Worm (Caenorhabditis elegans) whole organism, L2 larva: ENCODE measurements around the gene F22F7.4.

Experiments
- C34F6.9 ChIP-seq: fragments of 150-350 bp; optimal IDR thresholded peaks from 2 replicates; lab custom pipeline; 2014; ENCODE audit warnings: missing biosample characterization, missing genetic modification characterization
- F13H6.1 ChIP-seq: sonication (generic microtip); optimal IDR thresholded peaks from 2 replicates; lab custom pipeline; 2016; ENCODE audit warnings: missing genetic modification characterization, missing compliant biosample characterization
- Y55F3AM.14 ChIP-seq: fragments of 200-800 bp; sonication (Bioruptor generic); optimal IDR thresholded peaks from 2 replicates; lab custom pipeline; 2018; ENCODE audit warnings: mild to moderate bottlenecking, missing genetic modification characterization, missing compliant biosample characterization
- ZK546.5 ChIP-seq: sonication (generic microtip); optimal IDR thresholded peaks from 2 replicates; lab custom pipeline; 2017; ENCODE audit warnings: missing biosample characterization, missing genetic modification characterization
- alr-1 ChIP-seq: fragments of 150-350 bp; optimal IDR thresholded peaks from 2 replicates; lab custom pipeline; 2014; ENCODE audit warnings: missing biosample characterization, missing genetic modification characterization
- aly-2 ChIP-seq: fragments of 150-350 bp; optimal IDR thresholded peaks from 2 replicates; lab custom pipeline; 2014; ENCODE audit warnings: missing biosample characterization, missing genetic modification characterization
- ama-1 ChIP-seq: fragments of 150-350 bp; optimal IDR thresholded peaks from 2 replicates; lab custom pipeline; 2018; ENCODE audit warnings: inconsistent platforms
- blmp-1 ChIP-seq: sonication (generic microtip); optimal IDR thresholded peaks from 2 replicates; lab custom pipeline; 2017; ENCODE audit warnings: missing genetic modification characterization, mild to moderate bottlenecking, missing compliant biosample characterization, antibody characterized with exemption, moderate library complexity; ENCODE audit not compliant: insufficient read depth
- ceh-82 ChIP-seq: fragments of 150-350 bp; optimal IDR thresholded peaks from 2 replicates; lab custom pipeline; 2014; ENCODE audit warnings: missing biosample characterization, missing genetic modification characterization
- crh-2 ChIP-seq: sonication (generic microtip); optimal IDR thresholded peaks from 2 replicates; lab custom pipeline; 2017; ENCODE audit warnings: missing biosample characterization, missing genetic modification characterization
- egl-27 ChIP-seq: sonication (generic microtip); optimal IDR thresholded peaks from 3 replicates; lab custom pipeline; 2017; ENCODE audit warnings: missing biosample characterization, missing genetic modification reagents, missing genetic modification characterization
- elt-1 ChIP-seq: fragments of 150-350 bp; optimal IDR thresholded peaks from 2 replicates; lab custom pipeline; 2014; ENCODE audit warnings: missing biosample characterization, missing genetic modification characterization
- fos-1 ChIP-seq: fragments of 150-350 bp; optimal IDR thresholded peaks from 2 replicates; lab custom pipeline; 2014; ENCODE audit warnings: missing biosample characterization, missing genetic modification characterization
- gmeb-1 ChIP-seq: fragments of 150-350 bp; optimal IDR thresholded peaks from 2 replicates; lab custom pipeline; 2014; ENCODE audit warnings: missing biosample characterization, missing genetic modification characterization
- lin-11 ChIP-seq: fragments of 150-350 bp; sonication (generic microtip); optimal IDR thresholded peaks from 2 replicates; lab custom pipeline; 2014; ENCODE audit warnings: missing biosample characterization, missing genetic modification characterization, inconsistent platforms, mixed read lengths
- lin-13 ChIP-seq: fragments of 150-350 bp; optimal IDR thresholded peaks from 2 replicates; lab custom pipeline; 2014; ENCODE audit warnings: missing biosample characterization, missing genetic modification reagents, missing genetic modification characterization
- lin-39 ChIP-seq: fragments of 150-350 bp; optimal IDR thresholded peaks from 2 replicates; lab custom pipeline; 2014; ENCODE audit warnings: missing biosample characterization, missing genetic modification reagents, missing genetic modification characterization
- lsy-2 ChIP-seq, 2 experiments: fragments of 150-350 bp in 1 of 2; sonication (generic microtip) in 1 of 2; optimal IDR thresholded peaks; 2 replicates each; lab custom pipeline; 2014 to 2017; ENCODE audit warnings: missing biosample characterization in 2 of 2, missing genetic modification characterization in 2 of 2
- mbf-1 ChIP-seq: sonication (generic microtip); optimal IDR thresholded peaks from 2 replicates; lab custom pipeline; 2017; ENCODE audit warnings: missing biosample characterization, missing genetic modification characterization
- mdl-1 ChIP-seq, 2 experiments: fragments of 150-350 bp in 1 of 2; sonication (generic microtip) in 1 of 2; optimal IDR thresholded peaks; 2 replicates each; lab custom pipeline; 2017; ENCODE audit warnings: missing biosample characterization in 2 of 2, missing genetic modification characterization in 2 of 2
- nhr-129 ChIP-seq: fragments of 150-350 bp; optimal IDR thresholded peaks from 2 replicates; lab custom pipeline; 2014; ENCODE audit warnings: missing biosample characterization, missing genetic modification characterization
- nhr-21 ChIP-seq: fragments of 150-350 bp; optimal IDR thresholded peaks from 2 replicates; lab custom pipeline; 2014; ENCODE audit warnings: missing biosample characterization, missing genetic modification characterization
- nhr-23 ChIP-seq: fragments of 150-350 bp; optimal IDR thresholded peaks from 2 replicates; lab custom pipeline; 2014; ENCODE audit warnings: missing biosample characterization, missing genetic modification reagents, missing genetic modification characterization
- nhr-237 ChIP-seq: fragments of 150-350 bp; optimal IDR thresholded peaks from 2 replicates; lab custom pipeline; 2014; ENCODE audit warnings: missing biosample characterization, missing genetic modification characterization
- nhr-25 ChIP-seq: fragments of 150-350 bp; sonication (generic microtip); optimal IDR thresholded peaks from 3 replicates; lab custom pipeline; 2014; ENCODE audit warnings: missing biosample characterization, missing genetic modification characterization
- nhr-6 ChIP-seq: fragments of 150-350 bp; optimal IDR thresholded peaks from 2 replicates; lab custom pipeline; 2014; ENCODE audit warnings: missing biosample characterization, missing genetic modification characterization
- nhr-77 ChIP-seq: fragments of 150-350 bp; optimal IDR thresholded peaks from 2 replicates; lab custom pipeline; 2014; ENCODE audit warnings: missing biosample characterization, missing genetic modification characterization
- peb-1 ChIP-seq: fragments of 150-350 bp; optimal IDR thresholded peaks from 2 replicates; lab custom pipeline; 2014; ENCODE audit warnings: missing biosample characterization, missing genetic modification characterization
- sem-4 ChIP-seq: fragments of 150-350 bp; optimal IDR thresholded peaks from 2 replicates; lab custom pipeline; 2014; ENCODE audit warnings: missing biosample characterization, missing genetic modification reagents, missing genetic modification characterization
- skn-1 ChIP-seq: sonication (generic microtip); optimal IDR thresholded peaks from 2 replicates; lab custom pipeline; 2017; ENCODE audit warnings: missing biosample characterization, missing genetic modification characterization
- sma-3 ChIP-seq: sonication (generic microtip); optimal IDR thresholded peaks from 2 replicates; lab custom pipeline; 2016; ENCODE audit warnings: missing genetic modification reagents, missing genetic modification characterization, missing compliant biosample characterization
- sma-9 ChIP-seq, 2 experiments: fragments of 150-350 bp in 1 of 2; sonication (generic microtip) in 1 of 2; optimal IDR thresholded peaks; 2 replicates each; lab custom pipeline; 2014 to 2016; ENCODE audit warnings: missing genetic modification characterization in 2 of 2, mild to moderate bottlenecking in 1 of 2, missing biosample characterization in 1 of 2, missing compliant biosample characterization in 1 of 2, missing genetic modification reagents in 1 of 2, moderate library complexity in 1 of 2
- snpc-4 ChIP-seq: fragments of 150-350 bp; optimal IDR thresholded peaks from 2 replicates; lab custom pipeline; 2014; ENCODE audit warnings: missing biosample characterization, missing genetic modification characterization
- unc-55 ChIP-seq: fragments of 150-350 bp; sonication (generic microtip); optimal IDR thresholded peaks from 3 replicates; lab custom pipeline; 2014; ENCODE audit warnings: missing biosample characterization, missing genetic modification reagents, missing genetic modification characterization
- zag-1 ChIP-seq: fragments of 150-350 bp; optimal IDR thresholded peaks from 2 replicates; lab custom pipeline; 2014; ENCODE audit warnings: missing biosample characterization, missing genetic modification characterization
- ztf-1 ChIP-seq: fragments of 200-800 bp; sonication (Bioruptor generic); conservative IDR thresholded peaks from 2 replicates; pipeline ENCODE4 v1.3.6; 2022; ENCODE audit warnings: missing genetic modification characterization, missing compliant biosample characterization
- ztf-11 ChIP-seq: sonication (generic microtip); optimal IDR thresholded peaks from 2 replicates; lab custom pipeline; 2017; ENCODE audit warnings: missing biosample characterization, missing genetic modification characterization
- ztf-4 ChIP-seq: fragments of 150-350 bp; optimal IDR thresholded peaks from 2 replicates; lab custom pipeline; 2014; ENCODE audit warnings: missing biosample characterization, missing genetic modification characterization

Gene F22F7.4

DNA sequence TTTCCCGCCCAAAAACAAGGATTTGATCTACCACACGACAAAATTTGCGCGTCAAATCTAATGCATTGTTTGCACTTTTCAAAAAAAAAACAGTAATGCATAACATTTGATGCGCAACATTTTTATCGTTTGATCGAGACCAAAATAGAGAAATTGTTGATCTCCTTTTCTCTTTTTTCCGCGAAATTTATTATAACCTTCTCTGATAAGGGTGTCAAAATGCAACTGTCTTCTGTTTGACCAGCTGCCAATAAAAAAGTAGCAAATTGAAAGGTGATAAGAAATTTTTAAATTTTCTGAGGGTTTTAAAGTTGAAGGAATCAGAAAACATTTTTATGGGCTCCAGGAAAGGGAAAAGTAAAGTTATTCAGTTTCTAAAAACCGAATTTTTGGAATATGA, 31.1 kb upstream of the F22F7.4 start:
- TF ChIP-seq ceh-82 (tag; lab: Kevin White, UChicago), result no peak
- TF ChIP-seq sem-4 (tag; lab: Kevin White, UChicago), result no peak
- no peak for TF ChIP-seq lsy-2 (tag; optimal IDR thresholded peaks at IDR 0.05; lab: Kevin White, UChicago)
- no peak for TF ChIP-seq ZK546.5
- TF ChIP-seq nhr-25, result no peak
- TF ChIP-seq nhr-21 (tag; lab: Kevin White, UChicago), result no peak

- no peak for TF ChIP-seq ama-1 (lab: Kevin White, UChicago)
- no peak for TF ChIP-seq gmeb-1 (tag; lab: Kevin White, UChicago)
- no peak for TF ChIP-seq snpc-4 (tag; lab: Kevin White, UChicago)
- no peak for TF ChIP-seq unc-55 (GFP tag; lab: Kevin White, UChicago)
- peak; percentile 3 for TF ChIP-seq nhr-25
- no peak for TF ChIP-seq ztf-11
- no peak for TF ChIP-seq lin-39 (tag; lab: Kevin White, UChicago)
- TF ChIP-seq elt-1 (tag; lab: Kevin White, UChicago), result no peak
- TF ChIP-seq nhr-21 (tag; lab: Kevin White, UChicago), result peak; percentile 25
- no peak for TF ChIP-seq ztf-4
- no peak for TF ChIP-seq ceh-82 (tag; lab: Kevin White, UChicago)
- no peak for TF ChIP-seq ZK546.5
- TF ChIP-seq blmp-1 (tag; lab: Kevin White, UChicago), result no peak
- TF ChIP-seq C34F6.9, result peak; percentile 24
- no peak for TF ChIP-seq ztf-1 (GFP tag; lab: Robert Waterston, UW)
- TF ChIP-seq sma-3 (GFP tag; lab: Kevin White, UChicago), result no peak
- TF ChIP-seq lin-11 (tag; lab: Kevin White, UChicago), result peak; percentile 31
- TF ChIP-seq aly-2 (tag; lab: Kevin White, UChicago), result no peak
- peak; percentile 71 for TF ChIP-seq sma-9 (GFP tag; optimal IDR thresholded peaks at IDR 0.05; lab: Kevin White, UChicago)
- TF ChIP-seq sma-9 (tag; optimal IDR thresholded peaks at IDR 0.05; lab: Kevin White, UChicago), result no peak
- no peak for TF ChIP-seq crh-2
- TF ChIP-seq F13H6.1 (tag; lab: Kevin White, UChicago), result peak; percentile 36
- TF ChIP-seq mbf-1 (tag; lab: Kevin White, UChicago), result no peak
- TF ChIP-seq nhr-129 (tag; lab: Kevin White, UChicago), result peak; percentile 87
- peak; percentile 5 for TF ChIP-seq zag-1 (tag; lab: Kevin White, UChicago)
- TF ChIP-seq alr-1, result no peak
- TF ChIP-seq nhr-77 (tag; lab: Kevin White, UChicago), result no peak
- TF ChIP-seq peb-1 (tag; lab: Kevin White, UChicago), result no peak
- no peak for TF ChIP-seq Y55F3AM.14 (GFP tag; lab: Kevin White, UChicago)
- no peak for TF ChIP-seq nhr-237 (tag; lab: Kevin White, UChicago)
- no peak for TF ChIP-seq nhr-6 (tag; lab: Kevin White, UChicago)
- no peak for TF ChIP-seq nhr-23
- peak in 1 of 2 experiments; percentile 11 for TF ChIP-seq lsy-2 (tag; optimal IDR thresholded peaks at IDR 0.05; lab: Kevin White, UChicago)
- peak; percentile 20 to 44 for TF ChIP-seq mdl-1 (tag; optimal IDR thresholded peaks at IDR 0.05; lab: Kevin White, UChicago)
- TF ChIP-seq skn-1 (tag; lab: Kevin White, UChicago), result no peak
- TF ChIP-seq fos-1 (tag; lab: Kevin White, UChicago), result peak; percentile 42
- no peak for TF ChIP-seq lin-13 (GFP tag; lab: Kevin White, UChicago)
- no peak for TF ChIP-seq sem-4 (tag; lab: Kevin White, UChicago)
These were observed 29.4 kb upstream of the F22F7.4 start for ce11 chrV:2135323-2135722.

- TF ChIP-seq ama-1 (lab: Kevin White, UChicago) (no peak), ceh-82 (tag; lab: Kevin White, UChicago) (no peak), sma-9 (GFP tag; optimal IDR thresholded peaks at IDR 0.05; lab: Kevin White, UChicago) (peak; percentile 52), sma-9 (tag; optimal IDR thresholded peaks at IDR 0.05; lab: Kevin White, UChicago) (no peak), lsy-2 (tag; optimal IDR thresholded peaks at IDR 0.05; lab: Kevin White, UChicago) (peak in 1 of 2 experiments; percentile 23), sem-4 (tag; lab: Kevin White, UChicago) (peak; percentile 43), F13H6.1 (tag; lab: Kevin White, UChicago) (peak; percentile 53), Y55F3AM.14 (GFP tag; lab: Kevin White, UChicago) (peak; percentile 26), egl-27 (tag; lab: Kevin White, UChicago) (no peak)
These were observed 28.5 kb upstream of the F22F7.4 start for ce11 chrV:2134340-2134739.
